Fruit fly (Drosophila melanogaster): ENCODE results near the gene CG9667.

The CG9667 gene

dm6 chr3R:8149995-8150394, 23.8 kb upstream of the CG9667 start:
- TF ChIP-seq ttk (optimal IDR thresholded peaks at IDR 0.05) (no peak), h (optimal IDR thresholded peaks at IDR 0.05) (no peak), insv (optimal IDR thresholded peaks at IDR 0.05) (no peak), Sin3A (optimal IDR thresholded peaks at IDR 0.05) (no peak), Myc (optimal IDR thresholded peaks at IDR 0.05) (no peak), psq (optimal IDR thresholded peaks at IDR 0.05) (no peak)

- no peak for TF ChIP-seq Myc (optimal IDR thresholded peaks at IDR 0.05)
- no peak for TF ChIP-seq h (optimal IDR thresholded peaks at IDR 0.05)
- TF ChIP-seq psq (optimal IDR thresholded peaks at IDR 0.05), result no peak
- no peak for TF ChIP-seq ttk (optimal IDR thresholded peaks at IDR 0.05)
These were observed 22.8 kb upstream of the CG9667 start for dm6 chr3R:8149003-8149402.

- TF ChIP-seq psq (optimal IDR thresholded peaks at IDR 0.05) (no peak), Myc (optimal IDR thresholded peaks at IDR 0.05) (no peak), Sin3A (optimal IDR thresholded peaks at IDR 0.05) (no peak)
These were observed 20.8 kb upstream of the CG9667 start for dm6 chr3R:8146892-8147384.

- TF ChIP-seq Sin3A (optimal IDR thresholded peaks at IDR 0.05) (no peak), ttk (optimal IDR thresholded peaks at IDR 0.05) (no peak), Myc (optimal IDR thresholded peaks at IDR 0.05) (no peak), psq (optimal IDR thresholded peaks at IDR 0.05) (no peak)
These were observed 19.6 kb upstream of the CG9667 start for dm6 chr3R:8145764-8146163.

- no peak for TF ChIP-seq h (optimal IDR thresholded peaks at IDR 0.05)
- no peak for TF ChIP-seq Sin3A (optimal IDR thresholded peaks at IDR 0.05)
- TF ChIP-seq psq (optimal IDR thresholded peaks at IDR 0.05), result no peak
- TF ChIP-seq Myc (optimal IDR thresholded peaks at IDR 0.05), result no peak
- TF ChIP-seq insv (optimal IDR thresholded peaks at IDR 0.05), result no peak
- no peak for TF ChIP-seq ttk (optimal IDR thresholded peaks at IDR 0.05)
These were observed 16.0 kb upstream of the CG9667 start for dm6 chr3R:8142113-8142512.

- no peak for TF ChIP-seq Myc (optimal IDR thresholded peaks at IDR 0.05)
- TF ChIP-seq ttk (optimal IDR thresholded peaks at IDR 0.05), result no peak
- no peak for TF ChIP-seq Sin3A (optimal IDR thresholded peaks at IDR 0.05)
- TF ChIP-seq psq (optimal IDR thresholded peaks at IDR 0.05), result no peak
- no peak for TF ChIP-seq insv (optimal IDR thresholded peaks at IDR 0.05)
- TF ChIP-seq h (optimal IDR thresholded peaks at IDR 0.05), result no peak
These were observed 14.6 kb upstream of the CG9667 start for dm6 chr3R:8140628-8141372.

- TF ChIP-seq h (optimal IDR thresholded peaks at IDR 0.05), result no peak
- TF ChIP-seq insv (optimal IDR thresholded peaks at IDR 0.05), result no peak
- no peak for TF ChIP-seq Sin3A (optimal IDR thresholded peaks at IDR 0.05)
- TF ChIP-seq psq (optimal IDR thresholded peaks at IDR 0.05), result no peak
- TF ChIP-seq ttk (optimal IDR thresholded peaks at IDR 0.05), result no peak
- TF ChIP-seq Myc (optimal IDR thresholded peaks at IDR 0.05), result no peak
These were observed 13.8 kb upstream of the CG9667 start for dm6 chr3R:8139854-8140402.

- TF ChIP-seq Myc (optimal IDR thresholded peaks at IDR 0.05) (no peak), Sin3A (optimal IDR thresholded peaks at IDR 0.05) (no peak), h (optimal IDR thresholded peaks at IDR 0.05) (no peak), ttk (optimal IDR thresholded peaks at IDR 0.05) (no peak), psq (optimal IDR thresholded peaks at IDR 0.05) (no peak), insv (optimal IDR thresholded peaks at IDR 0.05) (no peak)
These were observed 13.2 kb upstream of the CG9667 start for dm6 chr3R:8139326-8139725.

- TF ChIP-seq psq (optimal IDR thresholded peaks at IDR 0.05) (no peak), h (optimal IDR thresholded peaks at IDR 0.05) (no peak), Myc (optimal IDR thresholded peaks at IDR 0.05) (no peak), ttk (optimal IDR thresholded peaks at IDR 0.05) (no peak), Sin3A (optimal IDR thresholded peaks at IDR 0.05) (no peak)
These were observed 11.9 kb upstream of the CG9667 start for dm6 chr3R:8138095-8138494.

- TF ChIP-seq h (optimal IDR thresholded peaks at IDR 0.05), result no peak
- TF ChIP-seq insv (optimal IDR thresholded peaks at IDR 0.05), result no peak
- no peak for TF ChIP-seq Myc (optimal IDR thresholded peaks at IDR 0.05)
- no peak for TF ChIP-seq psq (optimal IDR thresholded peaks at IDR 0.05)
- no peak for TF ChIP-seq ttk (optimal IDR thresholded peaks at IDR 0.05)
- TF ChIP-seq Sin3A (optimal IDR thresholded peaks at IDR 0.05), result no peak
These were observed 8.4 kb upstream of the CG9667 start for dm6 chr3R:8134544-8134943.

- TF ChIP-seq ttk (optimal IDR thresholded peaks at IDR 0.05), result no peak
- TF ChIP-seq insv (optimal IDR thresholded peaks at IDR 0.05), result no peak
- TF ChIP-seq Sin3A (optimal IDR thresholded peaks at IDR 0.05), result no peak
- TF ChIP-seq h (optimal IDR thresholded peaks at IDR 0.05), result no peak
- TF ChIP-seq Myc (optimal IDR thresholded peaks at IDR 0.05), result no peak
- no peak for TF ChIP-seq psq (optimal IDR thresholded peaks at IDR 0.05)
These were observed 6.2 kb upstream of the CG9667 start for dm6 chr3R:8132398-8132797.

- TF ChIP-seq Myc (optimal IDR thresholded peaks at IDR 0.05), result no peak
These were observed 1.1 kb upstream of the CG9667 start for dm6 chr3R:8127151-8127690.

All from Kc167 (cell line).